Worm (Caenorhabditis elegans) whole organism, L4 larva: ENCODE data around the gene ife-4.

Source experiments
- F26F4.8 ChIP-seq: fragments of 200-800 bp; sonication (Bioruptor generic); conservative IDR thresholded peaks from 2 replicates; pipeline ENCODE4 v1.3.6; 2022; ENCODE audit warnings: missing genetic modification characterization, missing compliant biosample characterization
- F44E2.7 ChIP-seq: fragments of 200-800 bp; sonication (Bioruptor generic); IDR thresholded peaks from 2 replicates; pipeline ENCODE4 v2.1.2; 2022; ENCODE audit warnings: missing genetic modification characterization, missing compliant biosample characterization
- R02D3.7 ChIP-seq: fragments of 150-350 bp; sonication (generic microtip); optimal IDR thresholded peaks from 3 replicates; lab custom pipeline; 2014; ENCODE audit warnings: missing biosample characterization, missing genetic modification characterization
- T20F7.1 ChIP-seq: fragments of 200-800 bp; sonication (Bioruptor generic); optimal IDR thresholded peaks from 2 replicates; lab custom pipeline; 2018; ENCODE audit warnings: mild to moderate bottlenecking, missing genetic modification characterization, missing compliant biosample characterization
- Y5F2A.4 ChIP-seq: fragments of 200-800 bp; sonication (Bioruptor generic); optimal IDR thresholded peaks from 2 replicates; lab custom pipeline; 2018; ENCODE audit warnings: mild to moderate bottlenecking, missing genetic modification characterization, missing compliant biosample characterization
- ZK337.2 ChIP-seq: fragments of 200-800 bp; sonication (Bioruptor generic); IDR thresholded peaks from 2 replicates; pipeline ENCODE4 v1.3.6; 2022; ENCODE audit warnings: missing genetic modification reagents, missing genetic modification characterization, missing compliant biosample characterization
- ZK546.5 ChIP-seq, 2 experiments: sonication (generic microtip); optimal IDR thresholded peaks; 2 replicates each; lab custom pipeline; 2017; ENCODE audit warnings: missing biosample characterization in 2 of 2, missing genetic modification characterization in 2 of 2
- aha-1 ChIP-seq: fragments of 150-350 bp; peaks from one replicate; lab custom pipeline; 2014; ENCODE audit warnings: missing biosample characterization, missing genetic modification characterization
- ceh-20 ChIP-seq: fragments of 200-800 bp; sonication (Bioruptor generic); IDR thresholded peaks from 2 replicates; pipeline ENCODE4 v1.3.6; 2022; ENCODE audit warnings: missing genetic modification reagents, missing genetic modification characterization, missing compliant biosample characterization
- ceh-44 ChIP-seq: fragments of 200-800 bp; sonication (Bioruptor generic); IDR thresholded peaks from 2 replicates; pipeline ENCODE4 v1.3.6; 2022; ENCODE audit warnings: missing genetic modification reagents, missing genetic modification characterization, missing compliant biosample characterization
- ceh-82 ChIP-seq: sonication (generic microtip); optimal IDR thresholded peaks from 2 replicates; lab custom pipeline; 2017; ENCODE audit warnings: missing biosample characterization, missing genetic modification characterization
- daf-16 ChIP-seq, 3 experiments: sonication (generic microtip); optimal IDR thresholded peaks; 2 replicates each; lab custom pipeline; 2016 to 2017; ENCODE audit warnings: missing genetic modification characterization in 3 of 3, missing genetic modification reagents in 3 of 3, mild to moderate bottlenecking in 2 of 3, missing compliant biosample characterization in 2 of 3, missing biosample characterization in 1 of 3, moderate library complexity in 1 of 3
- dmd-6 ChIP-seq: fragments of 200-800 bp; sonication (Bioruptor generic); IDR thresholded peaks from 2 replicates; pipeline ENCODE4 v1.3.6; 2022; ENCODE audit warnings: missing genetic modification reagents, missing genetic modification characterization, missing compliant biosample characterization
- dmd-8 ChIP-seq: fragments of 200-800 bp; sonication (Bioruptor generic); IDR thresholded peaks from 2 replicates; pipeline ENCODE4 v1.3.6; 2022; ENCODE audit warnings: missing genetic modification characterization, missing compliant biosample characterization
- dve-1 ChIP-seq: sonication (generic microtip); optimal IDR thresholded peaks from 2 replicates; lab custom pipeline; 2017; ENCODE audit warnings: antibody characterized with exemption, mild to moderate bottlenecking, missing genetic modification characterization, missing compliant biosample characterization; ENCODE audit not compliant: insufficient read depth
- egl-43 ChIP-seq: fragments of 200-800 bp; sonication (Bioruptor generic); IDR thresholded peaks from 2 replicates; pipeline ENCODE4 v1.3.6; 2022; ENCODE audit warnings: missing genetic modification reagents, missing genetic modification characterization, missing compliant biosample characterization
- fos-1 ChIP-seq: fragments of 150-350 bp; optimal IDR thresholded peaks from 2 replicates; lab custom pipeline; 2014; ENCODE audit warnings: missing biosample characterization, missing genetic modification characterization
- gei-8 ChIP-seq: fragments of 200-800 bp; sonication (Bioruptor generic); optimal IDR thresholded peaks from 2 replicates; lab custom pipeline; 2018; ENCODE audit warnings: mild to moderate bottlenecking, missing genetic modification characterization, missing compliant biosample characterization
- hlh-11 ChIP-seq: fragments of 200-800 bp; sonication (Bioruptor generic); optimal IDR thresholded peaks from 2 replicates; lab custom pipeline; 2018; ENCODE audit warnings: mild to moderate bottlenecking, missing genetic modification characterization, missing compliant biosample characterization
- hlh-30 ChIP-seq: sonication (generic microtip); optimal IDR thresholded peaks from 2 replicates; lab custom pipeline; 2017; ENCODE audit warnings: antibody characterized with exemption, mild to moderate bottlenecking, missing genetic modification characterization, missing compliant biosample characterization; ENCODE audit not compliant: insufficient read depth
- hmg-1.1 ChIP-seq: fragments of 200-800 bp; sonication (Bioruptor generic); IDR thresholded peaks from 2 replicates; pipeline ENCODE4 v1.3.6; 2022; ENCODE audit warnings: missing genetic modification reagents, missing genetic modification characterization, missing compliant biosample characterization
- jun-1 ChIP-seq: fragments of 150-350 bp; optimal IDR thresholded peaks from 2 replicates; lab custom pipeline; 2014; ENCODE audit warnings: missing biosample characterization, missing genetic modification reagents, missing genetic modification characterization
- lin-13 ChIP-seq: fragments of 150-350 bp; optimal IDR thresholded peaks from 2 replicates; lab custom pipeline; 2014; ENCODE audit warnings: missing biosample characterization, missing genetic modification reagents, missing genetic modification characterization
- mdl-1 ChIP-seq, 2 experiments: fragments of 150-350 bp in 1 of 2; sonication (generic microtip) in 1 of 2; optimal IDR thresholded peaks; 2 replicates each; lab custom pipeline; 2014 to 2017; ENCODE audit warnings: missing biosample characterization in 2 of 2, missing genetic modification characterization in 2 of 2
- nhr-10 ChIP-seq: fragments of 150-350 bp; optimal IDR thresholded peaks from 2 replicates; lab custom pipeline; 2014; ENCODE audit warnings: missing biosample characterization, missing genetic modification characterization
- nhr-28 ChIP-seq: fragments of 150-350 bp; optimal IDR thresholded peaks from 2 replicates; lab custom pipeline; 2014; ENCODE audit warnings: missing biosample characterization, missing genetic modification characterization
- nhr-42 ChIP-seq: fragments of 200-800 bp; sonication (Bioruptor generic); IDR thresholded peaks from 2 replicates; pipeline ENCODE4 v1.3.6; 2022; ENCODE audit warnings: missing genetic modification characterization, missing compliant biosample characterization
- nhr-6 ChIP-seq: fragments of 150-350 bp; optimal IDR thresholded peaks from 2 replicates; lab custom pipeline; 2014; ENCODE audit warnings: missing biosample characterization, missing genetic modification characterization
- pha-4 ChIP-seq, 2 experiments: fragments of 150-350 bp in 1 of 2; fragments of 200-800 bp in 1 of 2; sonication (Bioruptor generic) in 1 of 2; IDR thresholded peaks in 1 of 2; optimal IDR thresholded peaks in 1 of 2; 2 replicates each; pipeline versions ENCODE4 v1.3.6 to Lab custom; 2014 to 2022; ENCODE audit warnings: missing genetic modification characterization in 2 of 2, missing genetic modification reagents in 2 of 2, missing biosample characterization in 1 of 2, missing compliant biosample characterization in 1 of 2
- php-3 ChIP-seq: fragments of 200-800 bp; sonication (Bioruptor generic); IDR thresholded peaks from 2 replicates; pipeline ENCODE4 v1.3.6; 2022; ENCODE audit warnings: missing genetic modification reagents, missing genetic modification characterization, missing compliant biosample characterization
- pqm-1 ChIP-seq: sonication (generic microtip); optimal IDR thresholded peaks from 2 replicates; lab custom pipeline; 2017; ENCODE audit warnings: missing biosample characterization, missing genetic modification characterization
- saeg-2 ChIP-seq: fragments of 200-800 bp; sonication (Bioruptor generic); IDR thresholded peaks from 2 replicates; pipeline ENCODE4 v1.3.6; 2022; ENCODE audit warnings: missing genetic modification reagents, missing genetic modification characterization, missing compliant biosample characterization
- set-16 ChIP-seq: fragments of 200-800 bp; sonication (Bioruptor generic); IDR thresholded peaks from 2 replicates; pipeline ENCODE4 v1.3.6; 2022; ENCODE audit warnings: missing genetic modification reagents, missing genetic modification characterization, missing compliant biosample characterization
- spr-3 ChIP-seq: fragments of 200-800 bp; sonication (Bioruptor generic); optimal IDR thresholded peaks from 2 replicates; lab custom pipeline; 2018; ENCODE audit warnings: mild to moderate bottlenecking, missing genetic modification characterization, missing compliant biosample characterization
- tra-1 ChIP-seq: fragments of 200-800 bp; sonication (Bioruptor generic); IDR thresholded peaks from 2 replicates; pipeline ENCODE4 v1.3.6; 2022; ENCODE audit warnings: missing genetic modification reagents, missing genetic modification characterization, missing compliant biosample characterization
- unc-39 ChIP-seq: sonication (generic microtip); optimal IDR thresholded peaks from 2 replicates; lab custom pipeline; 2017; ENCODE audit warnings: missing biosample characterization, missing genetic modification characterization
- vab-7 ChIP-seq: fragments of 200-800 bp; sonication (Bioruptor generic); IDR thresholded peaks from 2 replicates; pipeline ENCODE4 v1.3.6; 2022; ENCODE audit warnings: missing genetic modification reagents, missing genetic modification characterization, missing compliant biosample characterization
- zag-1 ChIP-seq: fragments of 150-350 bp; optimal IDR thresholded peaks from 2 replicates; lab custom pipeline; 2014; ENCODE audit warnings: missing biosample characterization, missing genetic modification characterization
- ztf-7 ChIP-seq: fragments of 150-350 bp; optimal IDR thresholded peaks from 2 replicates; lab custom pipeline; 2014; ENCODE audit warnings: missing biosample characterization, missing genetic modification characterization

ife-4 gene

DNA sequence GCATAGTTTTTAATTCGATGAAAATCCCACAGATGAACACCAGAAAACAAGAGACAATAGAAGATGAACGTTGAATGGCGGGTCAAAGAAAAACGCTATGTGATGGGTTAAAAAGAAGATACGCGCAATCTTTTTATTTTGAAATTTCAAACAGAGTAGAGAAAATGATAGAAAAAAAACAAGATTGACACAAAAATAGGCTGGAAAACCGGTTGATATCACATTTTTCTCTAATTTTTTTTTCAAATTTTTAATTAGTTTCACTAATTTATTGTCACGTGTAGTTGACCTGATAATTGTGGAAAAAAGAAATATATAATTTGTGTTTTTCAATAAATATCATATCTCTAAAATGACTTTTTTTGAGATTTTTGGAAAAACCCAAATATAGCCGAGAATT lies 20.1 kb downstream of the ife-4 start, which contains the start of gene C05D9.9:
Gene C05D9.9 (minus strand): TSS at position 101 of the 400 bp plus-strand sequence.
- TF ChIP-seq ceh-44, result no peak
- no peak for TF ChIP-seq F44E2.7 (GFP tag; lab: Robert Waterston, UW)
- TF ChIP-seq tra-1 (GFP tag; lab: Robert Waterston, UW), result 0 out of 2 replicates have a peak, but pooled peaks have one; percentile 10
- no peak for TF ChIP-seq gei-8 (GFP tag; lab: Kevin White, UChicago)
- peak; percentile 34; the same call in 1 of the 2 replicates for TF ChIP-seq dmd-6
- no peak for TF ChIP-seq hmg-1.1 (GFP tag; lab: Robert Waterston, UW)
- no peak for TF ChIP-seq ceh-20 (GFP tag; lab: Robert Waterston, UW)
- peak; percentile 88 for TF ChIP-seq aha-1 (tag; lab: Kevin White, UChicago)
- TF ChIP-seq dmd-8 (GFP tag; lab: Robert Waterston, UW), result no peak
- TF ChIP-seq hlh-30 (tag; lab: Kevin White, UChicago), result peak; percentile 2
- TF ChIP-seq zag-1 (tag; lab: Kevin White, UChicago), result no peak

DNA sequence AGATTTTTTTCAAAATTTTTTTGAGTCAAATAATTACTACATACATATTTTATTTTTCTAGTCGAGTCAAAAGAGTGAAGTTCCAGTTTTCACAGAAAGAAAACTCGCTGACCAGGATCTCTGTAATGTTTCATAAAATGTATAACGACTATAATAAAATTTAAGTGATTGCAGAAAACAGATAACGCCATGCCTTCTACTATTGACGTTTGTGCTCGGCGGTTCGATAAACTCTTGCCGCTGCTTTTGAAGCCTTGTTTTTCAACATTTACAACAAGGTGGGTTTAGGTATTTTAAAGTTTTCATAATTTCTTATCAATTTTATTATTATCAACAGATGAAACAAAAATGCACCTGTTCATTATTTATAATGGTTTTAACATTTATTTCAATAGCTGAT lies 21.4 kb downstream of the ife-4 start, which contains the start of gene lmp-2:
Gene lmp-2 (plus strand): TSS at position 190 of the 400 bp plus-strand sequence.
- TF ChIP-seq nhr-42 (GFP tag; lab: Robert Waterston, UW) (no peak), dve-1 (peak; percentile 62), egl-43 (no peak), ZK546.5 (tag; optimal IDR thresholded peaks at IDR 0.05; lab: Kevin White, UChicago) (no peak), hlh-11 (tag; lab: Kevin White, UChicago) (peak; percentile 42), F26F4.8 (GFP tag; lab: Robert Waterston, UW) (no peak), php-3 (GFP tag; lab: Robert Waterston, UW) (peak; percentile 88), pqm-1 (tag; lab: Kevin White, UChicago) (peak; percentile 83), T20F7.1 (GFP tag; lab: Kevin White, UChicago) (no peak), ceh-82 (tag; lab: Kevin White, UChicago) (no peak), unc-39 (tag; lab: Kevin White, UChicago) (no peak), jun-1 (tag; lab: Kevin White, UChicago) (no peak), set-16 (GFP tag; lab: Robert Waterston, UW) (no peak), saeg-2 (GFP tag; lab: Robert Waterston, UW) (no peak), daf-16 (GFP tag; optimal IDR thresholded peaks at IDR 0.05; lab: Kevin White, UChicago) (no peak), daf-16 (tag; optimal IDR thresholded peaks at IDR 0.05; lab: Kevin White, UChicago) (peak; percentile 93), hmg-1.1 (GFP tag; lab: Robert Waterston, UW) (no peak), R02D3.7 (tag; lab: Kevin White, UChicago) (no peak), nhr-28 (tag; lab: Kevin White, UChicago) (peak; percentile 73), tra-1 (GFP tag; lab: Robert Waterston, UW) (no peak), nhr-10 (no peak), lin-13 (GFP tag; lab: Kevin White, UChicago) (no peak)

DNA sequence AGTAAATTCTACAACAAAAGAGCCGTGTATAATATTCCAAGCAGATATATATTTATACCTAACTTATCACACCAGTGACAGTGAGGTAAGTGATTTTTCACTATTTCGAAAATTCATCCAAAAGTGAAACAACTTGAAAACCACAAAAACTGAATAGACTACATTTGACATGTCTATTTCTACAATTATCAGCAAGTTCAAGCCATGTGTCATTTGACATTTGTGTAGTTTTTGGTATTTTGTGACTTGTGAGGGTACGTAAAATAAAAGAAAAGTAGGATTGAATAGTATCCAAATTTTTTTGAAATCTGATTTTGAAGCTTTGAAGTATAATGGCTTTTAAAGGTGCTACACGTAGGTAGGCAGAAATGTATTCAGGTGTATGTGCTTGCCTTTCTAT lies 22.2 kb downstream of the ife-4 start:
- peak; percentile 74 for TF ChIP-seq nhr-28 (tag; lab: Kevin White, UChicago)
- TF ChIP-seq fos-1, result no peak
- TF ChIP-seq ztf-7 (tag; lab: Kevin White, UChicago), result no peak
- peak; percentile 52 for TF ChIP-seq dmd-6
- no peak for TF ChIP-seq vab-7
- TF ChIP-seq nhr-6 (tag; lab: Kevin White, UChicago), result peak; percentile 61
- TF ChIP-seq mdl-1 (tag; optimal IDR thresholded peaks at IDR 0.05; lab: Kevin White, UChicago), result no peak
- TF ChIP-seq pha-4 (GFP tag; IDR thresholded peaks at IDR 0.05; lab: Robert Waterston, UW), result no peak
- TF ChIP-seq pha-4 (tag; optimal IDR thresholded peaks at IDR 0.05; lab: Kevin White, UChicago), result no peak
- no peak for TF ChIP-seq Y5F2A.4 (GFP tag; lab: Kevin White, UChicago)
- no peak for TF ChIP-seq ZK337.2
- TF ChIP-seq ZK546.5 (tag; optimal IDR thresholded peaks at IDR 0.05; lab: Kevin White, UChicago), result no peak
- peak; percentile 35 for TF ChIP-seq aha-1 (tag; lab: Kevin White, UChicago)
- peak; percentile 11 for TF ChIP-seq pqm-1 (tag; lab: Kevin White, UChicago)
- TF ChIP-seq gei-8 (GFP tag; lab: Kevin White, UChicago), result no peak
- TF ChIP-seq spr-3 (GFP tag; lab: Kevin White, UChicago), result no peak
